Worm (Caenorhabditis elegans): Measurements from ENCODE around the gene clec-59.

DNA sequence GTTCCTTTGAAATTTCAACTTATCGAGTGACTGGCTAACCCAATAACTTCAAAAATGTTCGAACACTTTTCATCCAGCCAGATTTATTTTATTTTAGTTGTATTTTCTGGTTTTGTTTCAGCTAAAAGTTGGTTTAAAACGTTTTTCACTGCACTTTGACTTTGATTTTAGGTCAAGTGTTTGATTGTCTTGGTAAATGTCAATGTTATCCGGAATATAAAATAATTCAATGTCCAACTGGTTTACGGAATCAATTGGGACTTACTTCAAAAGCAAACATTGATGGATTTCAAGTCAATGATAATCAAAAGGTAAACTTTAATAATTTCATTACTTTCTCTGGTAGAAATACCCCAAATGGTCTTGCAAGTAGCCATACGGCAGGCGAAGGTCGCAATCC lies 4.6 kb upstream of the clec-59 start:
- TF ChIP-seq tbx-11 (GFP tag; IDR thresholded peaks at IDR 0.05) (no peak), tra-4 (tag; optimal IDR thresholded peaks at IDR 0.05) (no peak), flt-1 (GFP tag; IDR thresholded peaks at IDR 0.05) (no peak), ets-7 (tag; optimal IDR thresholded peaks at IDR 0.05) (no peak), hmbx-1 (tag; optimal IDR thresholded peaks at IDR 0.05) (no peak), B0310.2 (tag; optimal IDR thresholded peaks at IDR 0.05) (no peak), sea-1 (GFP tag; conservative IDR thresholded peaks at IDR 0.05) (no peak), ama-1 (optimal IDR thresholded peaks at IDR 0.05) (no peak), hmg-4 (GFP tag; optimal IDR thresholded peaks at IDR 0.05) (no peak)
